Fruit fly (Drosophila melanogaster) whole organism, prepupa: Measurements from ENCODE around the gene smo.

Source experiments
- Blimp-1 ChIP-seq: fragments of 200-800 bp; sonication (Bioruptor generic); optimal IDR thresholded peaks from 3 replicates; lab custom pipeline; 2017; ENCODE audit warnings: missing biosample characterization, missing genetic modification characterization, mild to moderate bottlenecking, moderate library complexity, missing genetic modification reagents
- CG10631 ChIP-seq: fragments of 200-800 bp; sonication (Bioruptor generic); optimal IDR thresholded peaks from 2 replicates; lab custom pipeline; 2016; ENCODE audit warnings: missing biosample characterization, missing genetic modification characterization
- CG31627 ChIP-seq: fragments of 200-800 bp; sonication (Bioruptor generic); optimal IDR thresholded peaks from 3 replicates; lab custom pipeline; 2016; ENCODE audit warnings: missing biosample characterization, missing genetic modification characterization
- CG6163 ChIP-seq: fragments of 200-800 bp; sonication (Bioruptor generic); IDR thresholded peaks from 3 replicates; pipeline ENCODE4 v1.3.6; 2022; ENCODE audit warnings: missing biosample characterization, missing genetic modification characterization
- CG8319 ChIP-seq: fragments of 200-800 bp; sonication (Bioruptor generic); optimal IDR thresholded peaks from 3 replicates; lab custom pipeline; 2016; ENCODE audit warnings: missing biosample characterization, missing genetic modification characterization
- CG9139 ChIP-seq: fragments of 200-800 bp; sonication (Bioruptor generic); optimal IDR thresholded peaks from 3 replicates; lab custom pipeline; 2017; ENCODE audit warnings: missing biosample characterization, mild to moderate bottlenecking, missing genetic modification characterization
- Hr39 ChIP-seq: fragments of 200-800 bp; sonication (Bioruptor generic); optimal IDR thresholded peaks from 2 replicates; lab custom pipeline; 2016; ENCODE audit warnings: missing biosample characterization, missing genetic modification characterization
- achi ChIP-seq: fragments of 200-800 bp; sonication (Bioruptor generic); optimal IDR thresholded peaks from 3 replicates; lab custom pipeline; 2016; ENCODE audit warnings: missing biosample characterization, missing genetic modification characterization
- acj6 ChIP-seq: fragments of 200-800 bp; sonication (Bioruptor generic); optimal IDR thresholded peaks from 3 replicates; lab custom pipeline; 2016; ENCODE audit warnings: missing biosample characterization, missing genetic modification characterization
- salr ChIP-seq, 2 experiments: fragments of 200-800 bp; sonication (Bioruptor generic); optimal IDR thresholded peaks; 3 replicates each; lab custom pipeline; 2016 to 2018; ENCODE audit warnings: missing biosample characterization in 2 of 2, missing genetic modification characterization in 2 of 2, mild to moderate bottlenecking in 1 of 2
- vri ChIP-seq: fragments of 200-800 bp; sonication (Bioruptor generic); optimal IDR thresholded peaks from 3 replicates; lab custom pipeline; 2016; ENCODE audit warnings: missing biosample characterization, mild to moderate bottlenecking, missing genetic modification characterization

dm6 chr2L:247432-247831 is 29.9 kb upstream of the smo start:
- TF ChIP-seq CG6163 (GFP tag; lab: Robert Waterston, UW) = no peak; the same call in 2 of the 3 replicates
- no peak for TF ChIP-seq CG10631
- no peak for TF ChIP-seq Hr39 (GFP tag; lab: Kevin White, UChicago)
- TF ChIP-seq salr (GFP tag; optimal IDR thresholded peaks at IDR 0.05; lab: Kevin White, UChicago) = no peak
- no peak for TF ChIP-seq CG9139 (GFP tag; lab: Kevin White, UChicago)
- TF ChIP-seq Blimp-1 (GFP tag; lab: Kevin White, UChicago) = no peak
- TF ChIP-seq CG31627 = no peak
- no peak for TF ChIP-seq achi (GFP tag; lab: Kevin White, UChicago)
- TF ChIP-seq CG8319 (GFP tag; lab: Kevin White, UChicago) = no peak
- no peak for TF ChIP-seq acj6 (GFP tag; lab: Kevin White, UChicago)
- no peak for TF ChIP-seq vri (GFP tag; lab: Kevin White, UChicago)
